Fruit fly (Drosophila melanogaster): ENCODE measurements around the gene CG12594.

DNA sequence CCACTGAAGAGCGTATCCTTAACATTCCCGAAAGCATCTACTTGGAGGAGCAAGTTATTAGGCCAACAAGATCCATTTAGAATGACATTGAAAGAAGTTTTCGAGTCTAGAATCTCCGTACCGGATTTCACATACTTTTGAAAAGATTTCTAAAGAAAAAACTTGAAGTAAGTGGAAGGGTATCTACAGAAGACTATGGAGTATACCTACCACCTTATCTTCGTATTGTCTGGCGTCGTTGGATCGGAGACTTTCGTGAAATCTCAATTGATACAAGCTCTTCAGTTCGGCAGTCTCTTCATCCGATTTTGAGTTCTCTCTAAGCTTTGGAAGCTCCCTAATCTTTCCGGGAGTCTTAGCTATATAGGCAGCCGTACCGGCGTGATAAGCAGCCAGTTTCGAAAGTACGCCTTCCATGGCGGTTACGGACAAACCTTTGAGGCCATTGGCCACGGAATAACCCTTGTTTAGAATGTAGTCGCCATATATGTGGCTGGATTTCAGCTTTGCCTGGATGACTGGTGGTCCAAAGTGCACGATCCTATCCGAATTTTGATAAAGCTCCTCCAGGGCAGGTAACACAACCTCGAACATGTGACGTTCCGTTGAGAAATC is 30.6 kb upstream of the CG12594 start:
- TF ChIP-seq Rel (GFP tag; optimal IDR thresholded peaks at IDR 0.05) (no peak), Rel (tag; optimal IDR thresholded peaks at IDR 0.05) (no peak), N (GFP tag; optimal IDR thresholded peaks at IDR 0.05) (no peak), sv (GFP tag; optimal IDR thresholded peaks at IDR 0.05) (no peak), tai (GFP tag; optimal IDR thresholded peaks at IDR 0.05) (no peak)

All from whole organism, wandering third instar larva.